Worm (Caenorhabditis elegans) whole organism, L4 larva: Measurements from ENCODE around the gene nhx-9.

Experiments used
- aly-2 ChIP-seq: sonication (generic microtip); optimal IDR thresholded peaks from 2 replicates; lab custom pipeline; 2018; ENCODE audit warnings: missing biosample characterization, missing genetic modification characterization
- lin-1 ChIP-seq: fragments of 200-800 bp; sonication (Bioruptor generic); IDR thresholded peaks from 2 replicates; pipeline ENCODE4 v1.3.6; 2022; ENCODE audit warnings: missing genetic modification reagents, missing genetic modification characterization, missing compliant biosample characterization
- lin-13 ChIP-seq: fragments of 150-350 bp; optimal IDR thresholded peaks from 2 replicates; lab custom pipeline; 2014; ENCODE audit warnings: missing biosample characterization, missing genetic modification reagents, missing genetic modification characterization
- nhr-11 ChIP-seq: fragments of 150-350 bp; optimal IDR thresholded peaks from 2 replicates; lab custom pipeline; 2014; ENCODE audit warnings: missing biosample characterization, missing genetic modification characterization
- nhr-76 ChIP-seq: fragments of 150-350 bp; optimal IDR thresholded peaks from 2 replicates; lab custom pipeline; 2014; ENCODE audit warnings: missing biosample characterization, missing genetic modification characterization
- saeg-2 ChIP-seq: fragments of 200-800 bp; sonication (Bioruptor generic); IDR thresholded peaks from 2 replicates; pipeline ENCODE4 v1.3.6; 2022; ENCODE audit warnings: missing genetic modification reagents, missing genetic modification characterization, missing compliant biosample characterization
- skn-1 ChIP-seq: fragments of 150-350 bp; optimal IDR thresholded peaks from 2 replicates; lab custom pipeline; 2014; ENCODE audit warnings: missing biosample characterization, missing genetic modification characterization
- snpc-4 ChIP-seq: fragments of 150-350 bp; optimal IDR thresholded peaks from 2 replicates; lab custom pipeline; 2014; ENCODE audit warnings: missing biosample characterization, missing genetic modification characterization
- zag-1 ChIP-seq: fragments of 150-350 bp; optimal IDR thresholded peaks from 2 replicates; lab custom pipeline; 2014; ENCODE audit warnings: missing biosample characterization, missing genetic modification characterization

DNA sequence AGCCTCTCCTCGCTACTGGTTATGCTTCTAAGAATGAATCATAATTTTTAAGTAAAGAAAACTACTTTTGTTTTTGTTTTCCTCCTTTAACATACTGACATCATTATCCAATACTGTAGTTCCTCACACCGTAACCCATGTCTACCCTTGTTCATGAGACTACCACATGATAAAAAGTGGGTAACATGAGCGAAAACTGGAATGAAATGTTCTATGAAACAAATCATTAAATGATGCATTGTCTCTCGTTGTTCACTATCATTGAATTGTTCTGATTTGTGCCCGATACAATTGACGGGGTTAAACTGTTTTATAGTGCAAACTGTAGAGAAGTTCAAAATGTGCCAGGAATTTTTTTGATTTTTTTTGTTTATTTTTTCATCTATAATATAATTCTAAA, 33.0 kb upstream of the nhx-9 start:
- TF ChIP-seq zag-1 (tag; lab: Kevin White, UChicago) (no peak), lin-1 (GFP tag; lab: Robert Waterston, UW) (no peak), aly-2 (tag; lab: Kevin White, UChicago) (no peak), saeg-2 (no peak), skn-1 (tag; lab: Kevin White, UChicago) (no peak), nhr-11 (no peak), snpc-4 (no peak), nhr-76 (tag; lab: Kevin White, UChicago) (no peak), lin-13 (no peak)
